Worm (Caenorhabditis elegans): ENCODE measurements around the gene F53H4.3.

DNA sequence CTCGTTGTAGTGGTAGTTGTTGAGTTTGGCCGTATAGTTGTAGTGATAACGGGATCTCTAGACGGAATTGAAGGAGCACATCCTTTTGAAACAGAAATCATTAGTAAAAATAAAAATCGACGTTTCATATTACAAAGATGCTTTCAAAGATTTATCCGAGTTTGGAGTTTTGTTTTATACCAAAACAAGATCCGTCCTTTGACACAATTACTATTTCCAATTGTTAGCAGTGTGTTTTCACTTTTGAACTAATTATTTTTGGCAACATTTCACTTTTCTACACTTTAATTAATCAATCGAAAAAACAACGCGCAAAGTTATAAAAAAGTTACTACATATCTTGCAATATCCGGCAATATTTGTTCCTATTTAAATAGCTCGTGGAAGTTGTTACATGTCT is 29.6 kb upstream of the F53H4.3 start, which contains the start of the genes F31B9.4 and F31B9.2:
- TF ChIP-seq hif-1 (tag; optimal IDR thresholded peaks at IDR 0.05) = no peak
- TF ChIP-seq lin-15B (tag; optimal IDR thresholded peaks at IDR 0.05) = no peak
- no peak for TF ChIP-seq nhr-25 (tag; optimal IDR thresholded peaks at IDR 0.05; ENCODE audit: borderline replicate concordance, insufficient read depth)
- no peak for TF ChIP-seq ceh-32 (tag; optimal IDR thresholded peaks at IDR 0.05; ENCODE audit: poor library complexity)
- no peak for TF ChIP-seq ztf-11 (tag; optimal IDR thresholded peaks at IDR 0.05)
- TF ChIP-seq sdz-12 (GFP tag; optimal IDR thresholded peaks at IDR 0.05) = no peak
- TF ChIP-seq dpl-1 (GFP tag; optimal IDR thresholded peaks at IDR 0.05) = no peak

Measured in whole organism, L4 larva.